Worm (Caenorhabditis elegans) whole organism, late embryonic: ENCODE measurements around the gene F49F1.14.

Experiments
- ahr-1 ChIP-seq: sonication (generic microtip); optimal IDR thresholded peaks from 2 replicates; lab custom pipeline; 2016; ENCODE audit warnings: missing genetic modification characterization, missing compliant biosample characterization
- ceh-18 ChIP-seq: sonication (generic microtip); optimal IDR thresholded peaks from 2 replicates; lab custom pipeline; 2016; ENCODE audit warnings: missing genetic modification characterization, missing compliant biosample characterization
- che-1 ChIP-seq: sonication (generic microtip); optimal IDR thresholded peaks from 2 replicates; lab custom pipeline; 2016; ENCODE audit warnings: mild to moderate bottlenecking, missing genetic modification characterization, missing compliant biosample characterization
- dmd-4 ChIP-seq: sonication (generic microtip); optimal IDR thresholded peaks from 2 replicates; lab custom pipeline; 2016; ENCODE audit warnings: borderline replicate concordance, missing genetic modification characterization, missing compliant biosample characterization
- odd-2 ChIP-seq: sonication (generic microtip); optimal IDR thresholded peaks from 2 replicates; lab custom pipeline; 2017; ENCODE audit warnings: antibody characterized with exemption, mild to moderate bottlenecking, missing genetic modification characterization, missing compliant biosample characterization
- pag-3 ChIP-seq: sonication (generic microtip); optimal IDR thresholded peaks from 2 replicates; lab custom pipeline; 2016; ENCODE audit warnings: missing compliant biosample characterization, missing genetic modification characterization, borderline replicate concordance
- pqm-1 ChIP-seq: sonication (generic microtip); optimal IDR thresholded peaks from 2 replicates; lab custom pipeline; 2016; ENCODE audit warnings: missing genetic modification characterization, missing compliant biosample characterization
- ref-2 ChIP-seq: sonication (generic microtip); optimal IDR thresholded peaks from 2 replicates; lab custom pipeline; 2016; ENCODE audit warnings: missing genetic modification characterization, missing compliant biosample characterization
- tbx-2 ChIP-seq: sonication (generic microtip); optimal IDR thresholded peaks from 2 replicates; lab custom pipeline; 2016; ENCODE audit warnings: missing genetic modification characterization, missing compliant biosample characterization
- tbx-7 ChIP-seq: sonication (generic microtip); optimal IDR thresholded peaks from 2 replicates; lab custom pipeline; 2016; ENCODE audit warnings: missing genotype, missing genetic modification characterization, missing compliant biosample characterization
- ttx-3 ChIP-seq: sonication (generic microtip); optimal IDR thresholded peaks from 2 replicates; lab custom pipeline; 2016; ENCODE audit warnings: missing genetic modification reagents, missing genetic modification characterization, missing compliant biosample characterization

ce11 chrIV:4079514-4079913 lies 32.8 kb downstream of the F49F1.14 start, which contains the start of gene C35B1.4:
- no peak for TF ChIP-seq tbx-2 (tag; lab: Kevin White, UChicago)
- TF ChIP-seq tbx-7 (tag; lab: Kevin White, UChicago) = no peak
- TF ChIP-seq ttx-3 (tag; lab: Kevin White, UChicago) = no peak
- TF ChIP-seq ceh-18 (tag; lab: Kevin White, UChicago) = no peak
- no peak for TF ChIP-seq ahr-1
- no peak for TF ChIP-seq che-1
- no peak for TF ChIP-seq pag-3 (tag; lab: Kevin White, UChicago)
- TF ChIP-seq ref-2 (tag; lab: Kevin White, UChicago) = no peak
- no peak for TF ChIP-seq pqm-1 (tag; lab: Kevin White, UChicago)
- TF ChIP-seq dmd-4 (tag; lab: Kevin White, UChicago) = no peak
- no peak for TF ChIP-seq odd-2 (tag; lab: Kevin White, UChicago)
